Fruit fly (Drosophila melanogaster): ENCODE data around the gene CG13086.

- TF ChIP-seq EcR (GFP tag; optimal IDR thresholded peaks at IDR 0.05) = no peak
- no peak for TF ChIP-seq Pif1B (GFP tag; optimal IDR thresholded peaks at IDR 0.05)
- peak; percentile 63 for TF ChIP-seq CG34367 (tag; optimal IDR thresholded peaks at IDR 0.05)
- no peak for TF ChIP-seq gl (tag; optimal IDR thresholded peaks at IDR 0.05)
Measured at dm6 chr2L:19398317-19399234, 34.4 kb downstream of the CG13086 start, which contains the start of gene CG17544.
